Fruit fly (Drosophila melanogaster): Measurements from ENCODE around the gene CG12991.

The CG12991 gene

dm6 chrX:17532158-17532557 lies 47.5 kb upstream of the CG12991 start (continued):
- TF ChIP-seq CG30020 (tag; optimal IDR thresholded peaks at IDR 0.05) (no peak), Opbp (GFP tag; IDR thresholded peaks at IDR 0.05; ENCODE audit: partially characterized antibody) (no peak), Ssrp (tag; optimal IDR thresholded peaks at IDR 0.05) (no peak), CG3065 (GFP tag; optimal IDR thresholded peaks at IDR 0.05) (no peak), HLH4C (GFP tag; IDR thresholded peaks at IDR 0.05; ENCODE audit: partially characterized antibody) (no peak), CG34224 (GFP tag; IDR thresholded peaks at IDR 0.05; ENCODE audit: partially characterized antibody) (no peak), NC2β (GFP tag; optimal IDR thresholded peaks at IDR 0.05) (no peak), Vsx1 (GFP tag; optimal IDR thresholded peaks at IDR 0.05) (peak; percentile 9), CG13424 (tag; optimal IDR thresholded peaks at IDR 0.05) (peak; percentile 3), prd (optimal IDR thresholded peaks at IDR 0.05) (peak in 1 of 2 experiments; percentile 92), prd (GFP tag; IDR thresholded peaks at IDR 0.05) (no peak; the same call in 2 of the 3 replicates), Ets97D (GFP tag; optimal IDR thresholded peaks at IDR 0.05) (no peak), eve (GFP tag; optimal IDR thresholded peaks at IDR 0.05) (peak in 1 of 2 experiments; percentile 67), ken (GFP tag; IDR thresholded peaks at IDR 0.05) (no peak), Pdp1 (GFP tag; optimal IDR thresholded peaks at IDR 0.05) (no peak), kni (GFP tag; optimal IDR thresholded peaks at IDR 0.05) (no peak), CG6254 (GFP tag; optimal IDR thresholded peaks at IDR 0.05) (no peak), CTCF (GFP tag; optimal IDR thresholded peaks at IDR 0.05) (peak; percentile 95), pnt (GFP tag; optimal IDR thresholded peaks at IDR 0.05) (no peak), CG6683 (GFP tag; optimal IDR thresholded peaks at IDR 0.05) (no peak), chif (GFP tag; optimal IDR thresholded peaks at IDR 0.05) (no peak), CG10366 (GFP tag; IDR thresholded peaks at IDR 0.05) (no peak), HHEX (GFP tag; optimal IDR thresholded peaks at IDR 0.05) (no peak), fru (optimal IDR thresholded peaks at IDR 0.05) (no peak), tup (GFP tag; optimal IDR thresholded peaks at IDR 0.05) (no peak), CG13775 (GFP tag; optimal IDR thresholded peaks at IDR 0.05) (no peak), wek (GFP tag; optimal IDR thresholded peaks at IDR 0.05) (no peak), CG1233 (GFP tag; optimal IDR thresholded peaks at IDR 0.05) (no peak), CG9817 (tag; optimal IDR thresholded peaks at IDR 0.05) (no peak), br (optimal IDR thresholded peaks at IDR 0.05) (no peak), ewg (GFP tag; optimal IDR thresholded peaks at IDR 0.05) (no peak), CG17612 (GFP tag; IDR thresholded peaks at IDR 0.05) (no peak), CG2199 (GFP tag; IDR thresholded peaks at IDR 0.05) (no peak), Lhr (GFP tag; optimal IDR thresholded peaks at IDR 0.05) (peak; percentile 17), gcm (GFP tag; optimal IDR thresholded peaks at IDR 0.05) (no peak), gcm2 (GFP tag; optimal IDR thresholded peaks at IDR 0.05) (no peak), lola (GFP tag; optimal IDR thresholded peaks at IDR 0.05) (peak in 1 of 3 experiments; percentile 22), stwl (tag; optimal IDR thresholded peaks at IDR 0.05) (no peak), chinmo (GFP tag; IDR thresholded peaks at IDR 0.05; ENCODE audit: partially characterized antibody) (no peak), dpn (GFP tag; optimal IDR thresholded peaks at IDR 0.05) (no peak), CG16863 (GFP tag; optimal IDR thresholded peaks at IDR 0.05) (no peak), cg (GFP tag; optimal IDR thresholded peaks at IDR 0.05) (no peak), C15 (GFP tag; IDR thresholded peaks at IDR 0.05) (no peak), emc (GFP tag; optimal IDR thresholded peaks at IDR 0.05) (no peak), H2.0 (GFP tag; IDR thresholded peaks at IDR 0.05) (0 out of 2 replicates have a peak, but pooled peaks have one; percentile 25), CG10565 (GFP tag; optimal IDR thresholded peaks at IDR 0.05) (no peak), NFAT (GFP tag; IDR thresholded peaks at IDR 0.05) (peak; percentile 45; the same call in 1 of the 2 replicates), unpg (GFP tag; optimal IDR thresholded peaks at IDR 0.05) (peak; percentile 29), CG3838 (GFP tag; optimal IDR thresholded peaks at IDR 0.05) (no peak), cwo (GFP tag; optimal IDR thresholded peaks at IDR 0.05) (no peak), crol (GFP tag; IDR thresholded peaks at IDR 0.05) (no peak), Tbp (GFP tag; optimal IDR thresholded peaks at IDR 0.05) (no peak)

Data from whole organism, embryonic.